Worm (Caenorhabditis elegans): Measurements from ENCODE around the gene fax-1.
A peak's percentile ranks its signal among the peaks of the same experiment; 100 is the strongest.

The fax-1 gene

DNA sequence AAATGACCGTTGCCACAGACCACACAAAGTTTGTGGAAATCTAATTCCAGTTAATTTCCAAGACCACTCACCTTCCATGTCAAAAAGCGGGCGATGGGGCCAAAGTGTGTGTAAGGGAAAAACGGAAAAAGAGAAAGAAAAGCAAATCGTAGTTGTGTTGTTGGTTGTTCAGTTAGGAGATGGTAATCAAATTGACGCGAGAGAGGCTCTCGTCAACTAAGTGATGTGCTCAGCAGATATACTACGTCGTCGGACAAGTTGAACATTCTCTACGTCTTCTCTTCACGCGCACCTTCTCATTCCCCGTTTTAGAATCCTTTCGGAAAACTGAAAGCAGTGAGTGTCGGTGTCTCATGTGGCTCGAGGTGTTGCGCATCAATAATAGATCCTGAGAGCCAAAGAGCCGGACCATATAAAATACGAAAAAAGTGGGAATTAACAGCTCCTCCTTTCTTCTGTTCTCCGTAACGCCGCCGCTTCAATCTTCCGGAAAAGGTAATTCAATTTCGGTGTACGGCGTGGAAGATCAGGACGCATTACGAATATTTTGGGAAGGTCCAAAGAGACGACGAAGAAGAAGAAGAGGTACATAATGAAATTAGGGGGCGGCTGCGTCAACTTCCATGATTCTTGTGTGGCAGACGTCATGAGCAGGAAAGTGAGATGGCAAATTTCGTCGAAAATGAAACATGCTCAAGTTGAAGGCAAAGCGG is 7.6 kb downstream of the fax-1 start:
- TF ChIP-seq sem-2 (GFP tag; optimal IDR thresholded peaks at IDR 0.05) (no peak), ces-1 (GFP tag; optimal IDR thresholded peaks at IDR 0.05) (peak; percentile 91)

- TF ChIP-seq ham-2 (GFP tag; optimal IDR thresholded peaks at IDR 0.05) (no peak), lin-32 (GFP tag; optimal IDR thresholded peaks at IDR 0.05) (no peak), pha-4 (tag; optimal IDR thresholded peaks at IDR 0.05) (no peak), cnd-1 (tag; optimal IDR thresholded peaks at IDR 0.05) (no peak), unc-62 (GFP tag; optimal IDR thresholded peaks at IDR 0.05) (peak; percentile 81), sptf-1 (tag; optimal IDR thresholded peaks at IDR 0.05) (no peak), hlh-1 (tag; optimal IDR thresholded peaks at IDR 0.05) (peak; percentile 68), drap-1 (GFP tag; optimal IDR thresholded peaks at IDR 0.05) (no peak), elt-1 (tag; optimal IDR thresholded peaks at IDR 0.05; ENCODE audit: borderline replicate concordance, insufficient read depth) (no peak), unc-39 (tag; optimal IDR thresholded peaks at IDR 0.05) (no peak), ces-1 (GFP tag; optimal IDR thresholded peaks at IDR 0.05) (peak; percentile 72), M03D4.4 (tag; optimal IDR thresholded peaks at IDR 0.05) (no peak), mab-5 (tag; optimal IDR thresholded peaks at IDR 0.05) (no peak), sem-2 (GFP tag; optimal IDR thresholded peaks at IDR 0.05) (no peak), ztf-11 (tag; optimal IDR thresholded peaks at IDR 0.05) (no peak), elt-3 (tag; optimal IDR thresholded peaks at IDR 0.05) (no peak), mls-2 (tag; optimal IDR thresholded peaks at IDR 0.05) (no peak), blmp-1 (tag; optimal IDR thresholded peaks at IDR 0.05) (no peak), mep-1 (tag; optimal IDR thresholded peaks at IDR 0.05) (no peak), nhr-12 (tag; optimal IDR thresholded peaks at IDR 0.05) (no peak), snpc-4 (tag; optimal IDR thresholded peaks at IDR 0.05) (no peak), ceh-83 (GFP tag; optimal IDR thresholded peaks at IDR 0.05) (no peak), unc-120 (tag; optimal IDR thresholded peaks at IDR 0.05; ENCODE audit: poor library complexity, severe bottlenecking) (no peak), tbx-8 (GFP tag; optimal IDR thresholded peaks at IDR 0.05) (no peak), bed-3 (GFP tag; optimal IDR thresholded peaks at IDR 0.05) (no peak), lsy-2 (tag; optimal IDR thresholded peaks at IDR 0.05) (no peak), nhr-2 (tag; optimal IDR thresholded peaks at IDR 0.05) (no peak)
These were observed 9.0 kb downstream of the fax-1 start for ce11 chrX:3190193-3190592.

- TF ChIP-seq lin-13 (tag; optimal IDR thresholded peaks at IDR 0.05) (no peak), tbx-8 (GFP tag; optimal IDR thresholded peaks at IDR 0.05) (no peak), ces-1 (GFP tag; optimal IDR thresholded peaks at IDR 0.05) (peak; percentile 54), lsy-2 (tag; optimal IDR thresholded peaks at IDR 0.05) (no peak), elt-3 (tag; optimal IDR thresholded peaks at IDR 0.05) (no peak), unc-120 (tag; optimal IDR thresholded peaks at IDR 0.05; ENCODE audit: poor library complexity, severe bottlenecking) (no peak)
These were observed 14.5 kb downstream of the fax-1 start for ce11 chrX:3184649-3185048.

ce11 chrX:3181870-3182269 is 17.3 kb downstream of the fax-1 start:
- no peak for TF ChIP-seq mab-5 (tag; optimal IDR thresholded peaks at IDR 0.05)
- no peak for TF ChIP-seq ztf-11 (tag; optimal IDR thresholded peaks at IDR 0.05)
- TF ChIP-seq drap-1 (GFP tag; optimal IDR thresholded peaks at IDR 0.05): no peak
- no peak for TF ChIP-seq elt-1 (tag; optimal IDR thresholded peaks at IDR 0.05; ENCODE audit: borderline replicate concordance, insufficient read depth)
- TF ChIP-seq unc-62 (GFP tag; optimal IDR thresholded peaks at IDR 0.05): no peak

ce11 chrX:3181376-3181775 is 17.8 kb downstream of the fax-1 start:
- peak; percentile 87 for TF ChIP-seq ces-1 (GFP tag; optimal IDR thresholded peaks at IDR 0.05)
- TF ChIP-seq drap-1 (GFP tag; optimal IDR thresholded peaks at IDR 0.05): no peak
- no peak for TF ChIP-seq bed-3 (GFP tag; optimal IDR thresholded peaks at IDR 0.05)
- no peak for TF ChIP-seq snpc-4 (tag; optimal IDR thresholded peaks at IDR 0.05)
- TF ChIP-seq ztf-11 (tag; optimal IDR thresholded peaks at IDR 0.05): no peak

- TF ChIP-seq ces-1 (GFP tag; optimal IDR thresholded peaks at IDR 0.05) (no peak), elt-3 (tag; optimal IDR thresholded peaks at IDR 0.05) (no peak), drap-1 (GFP tag; optimal IDR thresholded peaks at IDR 0.05) (no peak), tbx-8 (GFP tag; optimal IDR thresholded peaks at IDR 0.05) (no peak), ceh-39 (tag; optimal IDR thresholded peaks at IDR 0.05) (no peak), mep-1 (tag; optimal IDR thresholded peaks at IDR 0.05) (no peak), mls-2 (tag; optimal IDR thresholded peaks at IDR 0.05) (no peak), lsy-2 (tag; optimal IDR thresholded peaks at IDR 0.05) (no peak), unc-39 (tag; optimal IDR thresholded peaks at IDR 0.05) (no peak), lin-13 (tag; optimal IDR thresholded peaks at IDR 0.05) (no peak), mab-5 (tag; optimal IDR thresholded peaks at IDR 0.05) (no peak), sptf-1 (tag; optimal IDR thresholded peaks at IDR 0.05) (no peak), nhr-76 (tag; optimal IDR thresholded peaks at IDR 0.05) (no peak), sem-2 (GFP tag; optimal IDR thresholded peaks at IDR 0.05) (no peak), pha-4 (tag; optimal IDR thresholded peaks at IDR 0.05) (no peak), unc-120 (tag; optimal IDR thresholded peaks at IDR 0.05; ENCODE audit: poor library complexity, severe bottlenecking) (no peak), hlh-1 (tag; optimal IDR thresholded peaks at IDR 0.05) (no peak), snpc-4 (tag; optimal IDR thresholded peaks at IDR 0.05) (no peak), nhr-237 (tag; optimal IDR thresholded peaks at IDR 0.05) (no peak)
These were observed 20.6 kb downstream of the fax-1 start, which contains the start of gene klp-4 for ce11 chrX:3178501-3178900. Gene klp-4 (minus strand): TSS chrX:3178701.

Measured in whole organism, mixed stage, embryonic.